Fruit fly (Drosophila melanogaster): ENCODE data around the gene Cap-D3.

dm6 chr2L:5493907-5494404 lies 31.7 kb upstream of the Cap-D3 start:
- TF ChIP-seq CG5204 (GFP tag; optimal IDR thresholded peaks at IDR 0.05): no peak
- no peak for TF ChIP-seq tj (GFP tag; optimal IDR thresholded peaks at IDR 0.05)
- no peak for TF ChIP-seq kay (GFP tag; ENCODE audit: borderline replicate concordance)

Data from whole organism, adult.